Worm (Caenorhabditis elegans) whole organism, L4/young adult: ENCODE measurements around the gene Y22D7AR.2.

Experiments
- W03F9.2 ChIP-seq: fragments of 150-350 bp; optimal IDR thresholded peaks from 2 replicates; lab custom pipeline; 2014; ENCODE audit warnings: missing biosample characterization, missing genetic modification characterization
- dao-5 ChIP-seq: sonication (generic microtip); optimal IDR thresholded peaks from 2 replicates; lab custom pipeline; 2016; ENCODE audit warnings: missing genotype, missing genetic modification characterization, moderate library complexity, missing compliant biosample characterization
- him-1 ChIP-seq: sonication (generic microtip); optimal IDR thresholded peaks from 2 replicates; lab custom pipeline; 2016; ENCODE audit warnings: missing genotype, missing genetic modification reagents, missing genetic modification characterization, missing compliant biosample characterization

Gene Y22D7AR.2

DNA sequence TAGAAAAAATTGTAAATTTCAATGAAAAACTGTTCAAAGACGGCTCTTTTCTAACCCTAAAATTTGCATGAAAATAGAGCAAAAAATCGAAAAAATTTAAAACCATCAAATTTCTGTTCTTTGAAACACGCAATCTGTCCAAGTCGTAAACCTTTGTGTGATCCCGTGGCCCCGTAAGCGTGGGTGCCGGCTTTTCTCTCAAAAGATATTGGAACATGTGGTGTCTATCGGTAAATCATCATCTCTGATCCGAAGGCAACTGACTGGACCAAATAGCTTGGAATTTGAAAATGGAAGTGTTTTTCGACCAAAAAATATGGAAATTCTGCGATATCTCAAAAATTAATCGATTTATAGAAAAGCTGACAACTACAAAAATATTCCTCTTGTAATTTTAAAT is 27.1 kb upstream of the Y22D7AR.2 start:
- no peak for TF ChIP-seq him-1 (tag; lab: Kevin White, UChicago)
- no peak for TF ChIP-seq dao-5

DNA sequence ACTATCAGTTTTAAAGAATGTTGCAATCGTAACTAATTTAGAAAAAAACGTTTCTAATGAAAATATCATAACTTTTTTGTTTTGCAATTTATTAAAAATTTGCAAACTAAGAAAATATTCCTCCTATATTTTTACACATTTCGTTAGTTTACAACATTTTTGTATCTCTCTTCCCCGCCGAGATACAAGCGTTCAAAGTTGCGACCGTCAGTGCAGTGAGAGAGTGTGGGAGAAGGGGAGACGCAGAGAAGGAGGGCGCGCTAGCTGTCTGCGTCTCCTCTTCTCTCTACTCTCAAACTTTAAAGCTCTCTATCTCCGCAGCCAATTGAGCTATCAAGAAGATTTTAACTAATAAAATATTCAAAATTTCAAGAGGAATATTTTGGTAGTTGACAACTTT is 25.4 kb upstream of the Y22D7AR.2 start:
- TF ChIP-seq dao-5 (no peak), him-1 (tag; lab: Kevin White, UChicago) (no peak), W03F9.2 (tag; lab: Kevin White, UChicago) (no peak)

DNA sequence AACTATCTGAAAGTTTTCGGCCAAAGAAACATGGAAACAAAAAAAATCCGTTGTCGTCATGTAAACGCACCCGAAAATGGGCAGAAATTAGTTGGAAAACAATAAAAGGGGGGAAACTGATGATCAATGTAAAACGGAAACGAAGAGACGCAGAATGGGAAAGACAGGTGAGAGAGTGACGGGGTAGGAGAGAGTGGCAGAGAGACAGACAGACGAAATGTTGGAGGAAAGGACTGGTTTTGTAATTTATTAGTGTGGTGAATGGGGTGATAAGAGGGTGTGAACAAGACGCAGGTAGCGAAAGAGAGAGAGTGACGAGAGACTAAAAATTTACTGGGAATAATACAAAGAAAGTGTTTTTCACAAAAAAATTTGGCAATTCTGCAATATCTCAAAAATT is 24.8 kb upstream of the Y22D7AR.2 start:
- TF ChIP-seq him-1 (tag; lab: Kevin White, UChicago) (no peak), dao-5 (no peak), W03F9.2 (tag; lab: Kevin White, UChicago) (no peak)

DNA sequence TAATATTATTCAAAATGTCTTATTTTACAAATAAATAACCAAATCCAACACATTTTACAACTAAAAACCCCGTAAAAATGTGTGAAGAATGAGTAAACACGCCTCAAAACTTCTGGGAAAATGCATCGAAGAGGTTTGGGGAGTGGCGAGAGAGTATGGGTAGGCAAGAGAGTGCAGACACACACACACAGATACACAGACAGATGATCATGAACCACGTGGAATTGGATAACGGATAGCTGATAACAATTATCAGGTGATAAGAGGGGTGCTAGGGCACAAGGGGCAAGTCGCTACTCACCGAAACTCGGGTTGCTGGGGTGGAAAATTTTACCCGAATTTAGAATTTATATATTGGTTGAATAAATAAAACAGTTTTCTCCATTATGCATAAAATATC is 23.5 kb upstream of the Y22D7AR.2 start:
- TF ChIP-seq dao-5: no peak
- TF ChIP-seq him-1 (tag; lab: Kevin White, UChicago): no peak
- TF ChIP-seq W03F9.2 (tag; lab: Kevin White, UChicago): no peak

ce11 chrIII:1687999-1688398 is 17.7 kb upstream of the Y22D7AR.2 start, which contains the start of gene Y22D7AR.7:
TSS of gene Y22D7AR.7 (minus strand) at chrIII:1688099.
- TF ChIP-seq dao-5 (no peak), W03F9.2 (tag; lab: Kevin White, UChicago) (no peak), him-1 (tag; lab: Kevin White, UChicago) (no peak)

DNA sequence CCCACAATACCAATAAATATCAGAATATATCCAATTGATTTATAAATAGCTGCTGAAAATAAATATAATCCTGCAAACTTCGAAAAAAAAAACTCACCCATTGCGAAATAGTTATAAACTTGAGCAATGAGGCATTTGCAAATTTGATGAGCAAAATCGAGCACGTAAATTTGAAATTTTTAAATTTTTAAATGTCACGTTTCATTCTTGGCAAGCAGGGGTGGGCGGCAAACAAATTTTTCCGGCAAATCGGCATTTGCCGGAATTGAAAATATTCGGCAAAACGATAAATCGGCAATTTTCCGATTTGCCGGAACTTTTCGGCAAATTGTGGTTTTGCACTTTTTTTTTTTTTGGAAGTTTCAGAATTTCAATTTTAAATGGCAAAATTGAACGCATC is 15.8 kb upstream of the Y22D7AR.2 start, which contains the start of gene Y22D7AR.14:
Y22D7AR.14 (minus strand) TSS at position 101 of the 400 bp plus-strand sequence.
- TF ChIP-seq W03F9.2 (tag; lab: Kevin White, UChicago) (no peak), him-1 (tag; lab: Kevin White, UChicago) (no peak), dao-5 (no peak)

- TF ChIP-seq him-1 (tag; lab: Kevin White, UChicago) (no peak), W03F9.2 (tag; lab: Kevin White, UChicago) (no peak), dao-5 (no peak)
Measured at ce11 chrIII:1695006-1695405, 10.7 kb upstream of the Y22D7AR.2 start, which contains the start of gene srd-64. TSS of gene srd-64 (minus strand) at chrIII:1695106.

- no peak for TF ChIP-seq W03F9.2 (tag; lab: Kevin White, UChicago)
- no peak for TF ChIP-seq dao-5
- TF ChIP-seq him-1 (tag; lab: Kevin White, UChicago): no peak
Measured at ce11 chrIII:1698842-1699241, 6.9 kb upstream of the Y22D7AR.2 start, which contains the start of gene fbxa-74. TSS of gene fbxa-74 (minus strand) at chrIII:1698986.

DNA sequence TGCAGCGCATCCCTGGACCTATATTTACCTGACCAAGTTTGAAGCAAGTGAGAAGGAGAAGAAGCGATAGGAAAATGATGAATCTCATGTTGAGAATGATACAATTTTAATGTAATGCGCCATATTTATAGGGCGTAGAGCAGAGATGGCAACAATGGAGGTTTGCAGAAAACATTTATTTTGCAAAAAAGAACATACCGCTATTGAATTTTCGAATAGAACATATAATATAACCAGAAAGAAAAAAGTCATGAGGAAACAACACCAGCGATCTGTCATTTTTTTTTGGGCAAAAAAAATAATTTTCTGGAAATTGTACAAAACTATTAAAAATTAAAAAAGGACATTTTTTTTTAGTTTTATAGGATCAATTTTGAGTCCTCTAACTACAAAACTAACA is 3.4 kb upstream of the Y22D7AR.2 start, which contains the start of gene spex-3:
spex-3 (minus strand) TSS at position 101 of the 400 bp plus-strand sequence.
- TF ChIP-seq him-1 (tag; lab: Kevin White, UChicago): no peak
- TF ChIP-seq W03F9.2 (tag; lab: Kevin White, UChicago): no peak
- no peak for TF ChIP-seq dao-5

DNA sequence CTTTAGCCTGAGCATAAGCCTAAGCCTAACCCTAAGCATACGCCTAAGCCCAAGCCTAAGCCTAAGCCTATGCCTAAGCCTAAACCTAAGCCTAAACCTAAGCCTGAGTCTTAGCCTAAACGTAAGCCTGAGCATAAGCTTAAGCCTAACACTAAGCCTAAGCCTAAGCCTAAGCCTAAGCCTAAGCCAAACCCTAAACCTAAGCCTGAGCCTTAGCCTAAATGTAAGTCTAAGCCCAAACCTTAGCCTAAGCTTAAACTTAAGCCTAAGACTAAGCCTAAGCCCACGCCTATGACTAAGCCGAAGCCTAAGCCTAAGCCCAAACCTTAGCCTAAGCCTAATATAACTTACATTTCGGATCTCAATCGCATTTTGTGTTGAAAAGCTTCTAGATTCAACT is 1.7 kb upstream of the Y22D7AR.2 start:
- TF ChIP-seq dao-5 (no peak), W03F9.2 (tag; lab: Kevin White, UChicago) (no peak), him-1 (tag; lab: Kevin White, UChicago) (no peak)

DNA sequence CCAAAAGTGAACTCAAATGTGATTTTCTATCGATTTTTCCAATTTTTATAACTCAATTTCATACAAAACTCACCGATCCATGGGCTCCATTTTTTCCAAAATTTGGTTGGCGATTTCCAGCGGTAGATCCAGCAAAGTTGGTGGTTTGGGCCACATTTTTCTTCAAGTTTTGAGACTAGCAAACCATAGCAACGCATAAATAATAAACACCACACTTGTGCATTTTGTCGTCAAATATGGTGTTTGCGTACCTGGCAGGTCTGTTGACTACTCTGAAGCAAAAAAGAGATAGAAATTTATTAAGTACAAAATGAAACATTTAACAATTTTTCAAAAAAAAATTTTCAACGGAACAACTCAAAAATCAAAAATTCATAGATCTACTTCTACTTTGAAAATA is 415 bp upstream of the Y22D7AR.2 start:
- TF ChIP-seq him-1 (tag; lab: Kevin White, UChicago) (no peak), W03F9.2 (tag; lab: Kevin White, UChicago) (no peak), dao-5 (no peak)

DNA sequence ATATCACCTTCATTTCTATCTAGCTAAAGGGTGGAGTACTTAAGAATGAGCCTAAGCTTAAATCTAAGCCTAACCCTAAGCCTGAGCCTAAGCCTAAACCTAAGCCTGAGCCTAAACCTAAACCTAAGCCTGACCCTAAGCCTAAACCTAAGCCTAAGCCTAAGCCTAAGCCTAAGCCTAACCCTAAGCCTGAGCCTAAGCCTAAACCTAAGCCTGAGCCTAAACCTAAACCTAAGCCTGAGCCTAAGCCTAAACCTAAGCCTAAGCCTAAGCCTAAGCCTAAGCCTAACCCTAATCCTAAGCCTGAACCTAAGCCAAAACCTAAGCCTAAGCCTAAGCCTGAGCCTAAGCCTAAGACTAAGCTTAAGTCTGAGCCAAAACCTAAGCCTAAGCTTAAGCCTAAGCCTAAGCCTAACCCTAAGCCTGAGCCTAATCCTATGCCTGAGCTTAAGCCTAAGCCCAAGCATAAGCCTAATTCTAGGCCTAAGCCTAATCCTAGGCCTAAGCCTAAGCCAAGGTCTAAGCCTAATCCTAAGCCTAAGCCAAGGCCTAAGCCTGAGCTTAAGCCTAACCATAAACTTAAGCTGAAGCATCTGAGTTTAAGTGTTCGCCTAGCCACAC is 8.4 kb downstream of the Y22D7AR.2 start:
- TF ChIP-seq him-1 (tag; lab: Kevin White, UChicago) (no peak), W03F9.2 (tag; lab: Kevin White, UChicago) (no peak), dao-5 (no peak)

ce11 chrIII:1717772-1718171 is 12.0 kb downstream of the Y22D7AR.2 start:
- TF ChIP-seq him-1 (tag; lab: Kevin White, UChicago) (no peak), dao-5 (no peak), W03F9.2 (tag; lab: Kevin White, UChicago) (no peak)

- TF ChIP-seq him-1 (tag; lab: Kevin White, UChicago): no peak
- TF ChIP-seq dao-5: no peak
- no peak for TF ChIP-seq W03F9.2 (tag; lab: Kevin White, UChicago)
Measured at ce11 chrIII:1718800-1719199, 13.1 kb downstream of the Y22D7AR.2 start.

- TF ChIP-seq W03F9.2 (tag; lab: Kevin White, UChicago): no peak
- TF ChIP-seq dao-5: no peak
- no peak for TF ChIP-seq him-1 (tag; lab: Kevin White, UChicago)
Measured at ce11 chrIII:1731850-1732249, 26.1 kb downstream of the Y22D7AR.2 start.
